Fruit fly (Drosophila melanogaster): ENCODE data around the gene obst-E.
A peak's percentile ranks its signal among the peaks of the same experiment; 100 is the strongest.

The obst-E gene

DNA sequence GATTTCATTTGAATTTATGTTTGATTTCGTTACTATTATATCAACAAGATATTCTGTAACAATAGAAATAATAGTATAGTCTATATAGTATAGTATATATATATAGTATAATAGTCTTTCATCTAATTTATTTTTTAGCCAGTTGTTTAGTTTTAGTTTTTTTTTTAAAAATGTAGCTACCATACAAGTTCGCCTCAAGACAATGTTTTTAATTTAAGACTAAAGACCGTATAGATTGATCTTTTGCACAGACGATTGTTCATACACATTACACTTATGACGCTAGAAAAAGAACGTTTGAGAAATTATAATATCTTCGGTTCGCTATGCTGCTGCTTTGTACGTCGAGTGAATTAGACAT is 34.4 kb upstream of the obst-E start (continued):
- no peak for TF ChIP-seq CG3726 (GFP tag; IDR thresholded peaks at IDR 0.05)
- no peak for TF ChIP-seq CG10959 (GFP tag; IDR thresholded peaks at IDR 0.05)
- TF ChIP-seq CG9817 (tag; optimal IDR thresholded peaks at IDR 0.05) = peak; percentile 5
- TF ChIP-seq Meics (GFP tag; optimal IDR thresholded peaks at IDR 0.05) = peak; percentile 54
- no peak for TF ChIP-seq bbx (GFP tag; IDR thresholded peaks at IDR 0.05; ENCODE audit: partially characterized antibody)
- TF ChIP-seq CG17612 (GFP tag; IDR thresholded peaks at IDR 0.05) = no peak
- no peak for TF ChIP-seq Aef1 (GFP tag; IDR thresholded peaks at IDR 0.05)
- TF ChIP-seq CG10366 (GFP tag; IDR thresholded peaks at IDR 0.05) = peak; percentile 5; the same call in 1 of the 2 replicates
- TF ChIP-seq tap (tag; optimal IDR thresholded peaks at IDR 0.05) = no peak
- no peak for TF ChIP-seq CG12299 (tag; optimal IDR thresholded peaks at IDR 0.05)
- TF ChIP-seq row (GFP tag; IDR thresholded peaks at IDR 0.05) = peak; percentile 37; the same call in 2 of the 3 replicates
- no peak for TF ChIP-seq CG5953 (GFP tag; IDR thresholded peaks at IDR 0.05)
- TF ChIP-seq CG5180 (GFP tag; optimal IDR thresholded peaks at IDR 0.05) = no peak
- TF ChIP-seq ranshi (GFP tag; IDR thresholded peaks at IDR 0.05) = 0 out of 2 replicates have a peak, but pooled peaks have one; percentile 2
- 0 out of 2 replicates have a peak, but pooled peaks have one; percentile 2 for TF ChIP-seq CG14014 (GFP tag; IDR thresholded peaks at IDR 0.05)
- TF ChIP-seq Ptx1 (GFP tag; IDR thresholded peaks at IDR 0.05) = peak; percentile 26; the same call in 1 of the 2 replicates
- TF ChIP-seq sens (GFP tag) = no peak

DNA sequence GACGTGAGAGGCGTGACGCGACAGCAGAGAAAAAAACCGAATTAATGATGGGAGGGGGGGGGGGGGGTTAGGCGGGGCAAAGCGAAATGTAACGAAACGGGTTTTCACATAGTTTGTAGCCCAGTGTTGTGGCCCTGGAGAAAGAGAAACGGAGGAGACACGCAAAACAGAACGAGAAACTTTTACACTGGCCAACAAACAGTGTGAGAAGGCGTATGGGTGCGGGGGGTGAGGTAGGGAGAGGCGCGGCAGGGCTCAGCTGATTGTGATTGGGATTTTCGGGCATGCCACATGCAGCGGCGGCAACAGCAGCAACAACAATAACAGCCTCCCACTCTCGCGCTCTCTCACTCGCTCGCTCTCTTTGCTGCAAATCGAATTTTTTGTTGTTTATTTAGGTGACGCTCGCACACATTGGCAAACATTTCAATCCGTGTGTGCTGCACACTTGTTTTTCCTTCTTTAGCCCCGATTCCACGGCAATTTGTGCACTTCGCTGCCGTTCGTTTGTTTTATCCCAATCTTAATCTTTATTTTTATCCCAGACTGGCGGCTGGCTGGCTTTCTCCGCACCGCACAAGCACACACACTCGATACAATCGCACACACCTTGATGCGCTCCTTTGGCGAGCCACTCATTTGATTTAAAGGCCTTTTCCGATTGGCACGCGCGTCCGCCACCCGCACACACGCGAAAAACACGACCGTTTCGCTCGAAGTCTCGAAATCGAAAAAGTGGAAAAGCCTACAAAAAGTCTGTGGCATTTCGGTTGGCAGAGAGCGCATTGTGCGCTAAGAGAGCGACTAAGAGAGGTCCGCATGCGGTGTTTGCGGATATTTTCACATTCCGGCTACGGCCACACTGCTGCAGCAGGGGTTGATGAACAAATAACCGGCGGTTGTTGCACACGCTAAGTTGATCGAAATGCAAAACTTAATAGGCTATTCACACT is 33.8 kb upstream of the obst-E start, which contains the start of gene CG9171:
Gene CG9171, minus strand, starts transcription at position 819 of the 953 bp plus-strand sequence.
- TF ChIP-seq sug (tag; optimal IDR thresholded peaks at IDR 0.05) (peak; percentile 13), CG3847 (GFP tag; IDR thresholded peaks at IDR 0.05) (peak; percentile 68), Hey (tag; optimal IDR thresholded peaks at IDR 0.05) (peak; percentile 27), CG4820 (GFP tag; optimal IDR thresholded peaks at IDR 0.05) (no peak), unc-4 (GFP tag; IDR thresholded peaks at IDR 0.05; ENCODE audit: partially characterized antibody) (0 out of 2 replicates have a peak, but pooled peaks have one; percentile 36), slou (GFP tag; optimal IDR thresholded peaks at IDR 0.05) (no peak), repo (GFP tag; optimal IDR thresholded peaks at IDR 0.05) (no peak), fd102C (GFP tag; optimal IDR thresholded peaks at IDR 0.05) (no peak), sna (GFP tag; IDR thresholded peaks at IDR 0.05; ENCODE audit: partially characterized antibody) (0 out of 2 replicates have a peak, but pooled peaks have one; percentile 32), gsb (GFP tag; IDR thresholded peaks at IDR 0.05) (no peak), mam (GFP tag; optimal IDR thresholded peaks at IDR 0.05) (peak; percentile 8), bab2 (GFP tag; optimal IDR thresholded peaks at IDR 0.05) (peak; percentile 8), bigmax (GFP tag; optimal IDR thresholded peaks at IDR 0.05) (peak; percentile 33), corto (GFP tag; optimal IDR thresholded peaks at IDR 0.05) (no peak), CoRest (tag; optimal IDR thresholded peaks at IDR 0.05) (peak; percentile 50), CG16813 (GFP tag; IDR thresholded peaks at IDR 0.05; ENCODE audit: partially characterized antibody) (no peak; the same call in 2 of the 3 replicates), CG11560 (tag; IDR thresholded peaks at IDR 0.05) (no peak; the same call in 2 of the 3 replicates), CG4617 (GFP tag; optimal IDR thresholded peaks at IDR 0.05; ENCODE audit: borderline replicate concordance) (no peak), zf30C (GFP tag; optimal IDR thresholded peaks at IDR 0.05) (peak; percentile 82), Nf-YC (tag; optimal IDR thresholded peaks at IDR 0.05) (peak; percentile 61), CG12769 (tag; optimal IDR thresholded peaks at IDR 0.05) (peak; percentile 75), CG1647 (GFP tag; optimal IDR thresholded peaks at IDR 0.05) (no peak), Atf3 (GFP tag; optimal IDR thresholded peaks at IDR 0.05) (no peak), hb (GFP tag; IDR thresholded peaks at IDR 0.05; ENCODE audit: partially characterized antibody) (no peak), CG15479 (GFP tag; optimal IDR thresholded peaks at IDR 0.05) (peak; percentile 57), CG11695 (GFP tag; IDR thresholded peaks at IDR 0.05) (no peak), lmd (GFP tag; IDR thresholded peaks at IDR 0.05) (peak; percentile 34; the same call in 1 of the 2 replicates), ap (GFP tag; IDR thresholded peaks at IDR 0.05) (no peak), CG4282 (GFP tag; optimal IDR thresholded peaks at IDR 0.05) (no peak), CG15601 (tag; optimal IDR thresholded peaks at IDR 0.05) (peak; percentile 24), CG33557 (GFP tag; optimal IDR thresholded peaks at IDR 0.05) (no peak)

Data from whole organism, embryonic.